Worm (Caenorhabditis elegans): ENCODE measurements around the gene vamp-8.

ce11 chrIV:13887408-13888163 is 22.6 kb upstream of the vamp-8 start, which contains the start of gene lin-66:
- TF ChIP-seq sma-9 (GFP tag; optimal IDR thresholded peaks at IDR 0.05), result peak; percentile 75
- TF ChIP-seq sma-9 (tag; optimal IDR thresholded peaks at IDR 0.05), result no peak
- no peak for TF ChIP-seq nhr-10 (tag; optimal IDR thresholded peaks at IDR 0.05)
- no peak for TF ChIP-seq mbf-1 (tag; optimal IDR thresholded peaks at IDR 0.05)
- no peak for TF ChIP-seq nhr-12 (tag; optimal IDR thresholded peaks at IDR 0.05)
- TF ChIP-seq lsy-2 (tag; optimal IDR thresholded peaks at IDR 0.05), result peak; percentile 37 to 78
- peak; percentile 59 for TF ChIP-seq unc-39 (tag; optimal IDR thresholded peaks at IDR 0.05)
- peak; percentile 64 for TF ChIP-seq egl-27 (tag; optimal IDR thresholded peaks at IDR 0.05)
- peak; percentile 77 for TF ChIP-seq lin-13 (GFP tag; optimal IDR thresholded peaks at IDR 0.05)
- no peak for TF ChIP-seq alr-1 (tag; optimal IDR thresholded peaks at IDR 0.05)
- TF ChIP-seq ama-1 (optimal IDR thresholded peaks at IDR 0.05), result peak; percentile 61
- TF ChIP-seq unc-62 (GFP tag; optimal IDR thresholded peaks at IDR 0.05), result no peak
- TF ChIP-seq R02D3.7 (tag; optimal IDR thresholded peaks at IDR 0.05), result no peak
- TF ChIP-seq ZK546.5 (tag; optimal IDR thresholded peaks at IDR 0.05), result no peak
